Fruit fly (Drosophila melanogaster): Measurements from ENCODE around the gene CG18628.

Gene CG18628

DNA sequence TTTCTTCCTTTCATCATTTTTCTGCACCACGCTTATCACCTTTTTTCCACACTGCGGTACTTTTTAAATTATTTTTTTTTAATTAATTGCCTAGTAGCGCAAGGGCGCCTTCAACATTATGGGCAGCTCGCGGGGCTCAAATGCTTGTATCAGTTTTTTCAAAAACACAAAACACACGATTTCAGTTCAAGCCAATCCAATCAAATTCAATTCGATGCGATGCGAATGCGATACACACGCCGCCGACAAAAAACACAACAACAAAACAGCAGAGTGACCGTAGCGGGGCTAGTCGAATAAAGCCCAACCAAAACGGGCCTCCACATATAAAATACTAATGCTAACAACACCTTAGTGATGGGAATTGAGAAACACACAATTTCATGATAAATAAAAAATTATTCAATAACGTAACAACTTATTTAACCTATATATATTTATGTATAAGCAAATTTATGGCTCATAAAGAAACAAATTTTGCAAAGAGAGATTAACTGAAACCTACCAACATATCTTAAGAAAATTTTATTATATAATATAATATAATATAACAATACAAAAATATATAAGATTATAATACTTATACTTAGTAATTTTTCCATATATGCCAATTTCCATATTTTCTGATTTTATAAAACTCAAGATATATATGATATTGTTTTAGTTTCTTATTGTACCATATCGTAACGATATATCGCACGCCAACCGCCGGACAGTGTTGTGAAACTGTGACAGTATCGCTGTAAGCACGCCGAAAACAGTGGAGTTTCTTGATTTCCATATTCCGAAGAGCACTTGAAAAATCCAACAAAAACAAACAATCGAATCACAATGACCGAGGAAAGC is 21.4 kb downstream of the CG18628 start, which contains the start of the genes CG32066 and CG8003 (continued):
- TF ChIP-seq topi (GFP tag; optimal IDR thresholded peaks at IDR 0.05) (peak; percentile 43), OdsH (GFP tag; optimal IDR thresholded peaks at IDR 0.05) (peak; percentile 29), Hr38 (GFP tag; optimal IDR thresholded peaks at IDR 0.05) (no peak), eg (GFP tag; IDR thresholded peaks at IDR 0.05) (peak; percentile 49; the same call in 2 of the 3 replicates)

DNA sequence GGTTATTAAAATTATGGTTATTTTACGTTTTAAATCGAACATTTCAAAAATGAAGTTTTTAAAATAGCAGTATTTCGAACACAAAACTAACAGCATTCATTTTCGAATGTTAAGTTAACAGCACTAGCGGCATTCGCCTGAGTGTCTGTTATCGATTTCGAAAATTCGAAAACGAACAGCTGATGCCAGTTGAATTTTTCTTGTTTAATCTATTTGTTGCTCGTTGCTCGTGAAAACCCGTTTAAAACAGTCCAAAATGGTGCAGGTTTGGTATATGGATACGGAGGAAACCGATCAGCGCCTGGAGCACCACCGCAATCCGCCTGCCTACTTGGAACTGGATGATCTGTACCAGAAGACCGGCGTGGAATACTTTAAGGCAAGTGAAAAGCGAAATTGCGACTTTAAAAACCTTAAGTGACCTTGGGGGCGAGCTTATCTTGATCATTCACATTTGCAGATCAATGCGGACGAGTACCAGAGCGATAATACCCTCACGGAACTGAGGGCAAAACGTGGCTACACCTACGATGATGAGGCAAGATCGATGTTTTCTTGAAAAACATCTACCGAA is 23.7 kb downstream of the CG18628 start, which contains the start of gene Adi1:
Adi1 (plus strand) TSS at position 187 of the 574 bp plus-strand sequence.
- peak; percentile 97 for TF ChIP-seq svp (GFP tag)
- no peak for TF ChIP-seq CG31627 (GFP tag; optimal IDR thresholded peaks at IDR 0.05)

DNA sequence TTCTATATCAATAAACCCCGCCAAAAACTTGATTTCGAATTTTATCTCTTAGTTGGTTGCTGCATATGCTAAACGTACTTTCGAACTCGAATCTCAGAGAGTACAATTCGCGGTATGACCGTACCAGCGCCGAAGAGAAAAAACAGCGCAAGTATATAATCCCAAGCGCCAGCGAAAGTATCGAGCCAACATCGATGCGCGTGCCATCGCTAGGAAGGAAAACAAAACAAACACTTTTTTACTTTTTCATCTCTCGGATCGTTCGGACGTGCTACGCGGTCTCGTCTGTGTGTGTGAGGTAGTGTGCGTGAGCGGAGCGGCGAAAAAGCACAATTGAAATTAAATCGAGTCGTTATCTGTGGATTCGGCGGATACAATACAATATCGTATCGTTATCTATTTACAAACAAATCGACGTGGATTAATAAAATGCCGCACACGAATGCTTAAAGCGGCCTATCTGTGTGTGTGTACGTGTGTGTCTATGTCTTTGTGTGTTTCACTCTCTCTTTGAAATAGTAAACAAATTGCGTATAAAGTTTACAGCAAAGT is 25.0 kb downstream of the CG18628 start, which contains the start of gene simj:
simj (plus strand) TSS at position 229 of the 552 bp plus-strand sequence.
- TF ChIP-seq CG8119 (GFP tag; IDR thresholded peaks at IDR 0.05): peak; percentile 44; the same call in 2 of the 3 replicates
- TF ChIP-seq CG6163 (GFP tag; IDR thresholded peaks at IDR 0.05): peak; percentile 77
- peak; percentile 44; the same call in 1 of the 2 replicates for TF ChIP-seq Gug (GFP tag; IDR thresholded peaks at IDR 0.05)
- TF ChIP-seq ss (GFP tag; optimal IDR thresholded peaks at IDR 0.05): peak; percentile 53 to 66
- no peak for TF ChIP-seq CG11902 (GFP tag; optimal IDR thresholded peaks at IDR 0.05)
- TF ChIP-seq fkh (GFP tag; optimal IDR thresholded peaks at IDR 0.05): peak; percentile 96
- TF ChIP-seq acj6 (GFP tag; optimal IDR thresholded peaks at IDR 0.05): peak; percentile 10
- peak; percentile 34 for TF ChIP-seq OdsH (GFP tag; optimal IDR thresholded peaks at IDR 0.05)
- TF ChIP-seq CG3032 (tag; optimal IDR thresholded peaks at IDR 0.05): peak; percentile 22
- TF ChIP-seq spab (GFP tag; optimal IDR thresholded peaks at IDR 0.05): no peak
- TF ChIP-seq Eip78C (GFP tag): peak; percentile 86
- TF ChIP-seq vri (GFP tag; optimal IDR thresholded peaks at IDR 0.05): peak; percentile 60
- TF ChIP-seq CG3919 (GFP tag; optimal IDR thresholded peaks at IDR 0.05): peak; percentile 40
- peak; percentile 28 for TF ChIP-seq Smox (GFP tag; optimal IDR thresholded peaks at IDR 0.05)
- peak; percentile 71 for TF ChIP-seq CG6854 (GFP tag; optimal IDR thresholded peaks at IDR 0.05)
- peak; percentile 32 for TF ChIP-seq CG6276 (GFP tag; optimal IDR thresholded peaks at IDR 0.05)
- peak; percentile 60 for TF ChIP-seq fd85E (GFP tag; optimal IDR thresholded peaks at IDR 0.05)
- TF ChIP-seq Sox102F (GFP tag; optimal IDR thresholded peaks at IDR 0.05): peak; percentile 49
- TF ChIP-seq esn (GFP tag; optimal IDR thresholded peaks at IDR 0.05): peak; percentile 24
- peak; percentile 57; the same call in 1 of the 2 replicates for TF ChIP-seq CG15336 (GFP tag; IDR thresholded peaks at IDR 0.05)
- TF ChIP-seq cyc (GFP tag; optimal IDR thresholded peaks at IDR 0.05): no peak
- peak; percentile 23 for TF ChIP-seq CG7368 (GFP tag; optimal IDR thresholded peaks at IDR 0.05)
- no peak for TF ChIP-seq svp (GFP tag)
- TF ChIP-seq Hr4 (GFP tag; optimal IDR thresholded peaks at IDR 0.05): no peak
- peak; percentile 66 for TF ChIP-seq Sox14 (GFP tag; optimal IDR thresholded peaks at IDR 0.05)
- TF ChIP-seq CG8319 (GFP tag; optimal IDR thresholded peaks at IDR 0.05): no peak
- no peak for TF ChIP-seq Sox15 (GFP tag; optimal IDR thresholded peaks at IDR 0.05)
- peak; percentile 13 for TF ChIP-seq Blimp-1 (GFP tag; optimal IDR thresholded peaks at IDR 0.05)
- peak; percentile 17 for TF ChIP-seq CG34406 (GFP tag; optimal IDR thresholded peaks at IDR 0.05)
- no peak for TF ChIP-seq CG11294 (GFP tag; IDR thresholded peaks at IDR 0.05)
- TF ChIP-seq Eip75B (GFP tag; optimal IDR thresholded peaks at IDR 0.05): peak; percentile 48
- peak; percentile 23 for TF ChIP-seq pdm3 (GFP tag; optimal IDR thresholded peaks at IDR 0.05)
- TF ChIP-seq CG8632 (GFP tag; optimal IDR thresholded peaks at IDR 0.05): peak; percentile 13
- peak; percentile 36 for TF ChIP-seq Ets96B (tag; optimal IDR thresholded peaks at IDR 0.05)
- TF ChIP-seq net (GFP tag; optimal IDR thresholded peaks at IDR 0.05): peak; percentile 56
- TF ChIP-seq Hr39 (GFP tag; optimal IDR thresholded peaks at IDR 0.05): no peak
- no peak for TF ChIP-seq CG4318 (GFP tag; optimal IDR thresholded peaks at IDR 0.05)
- no peak for TF ChIP-seq Hr38 (GFP tag; optimal IDR thresholded peaks at IDR 0.05)
- TF ChIP-seq CG6792 (GFP tag; optimal IDR thresholded peaks at IDR 0.05): peak; percentile 17
- TF ChIP-seq fd59A (GFP tag; optimal IDR thresholded peaks at IDR 0.05): no peak
- no peak for TF ChIP-seq dac (GFP tag; optimal IDR thresholded peaks at IDR 0.05)
- peak; percentile 39 for TF ChIP-seq lz (GFP tag; optimal IDR thresholded peaks at IDR 0.05)
- no peak for TF ChIP-seq CG31627 (GFP tag; optimal IDR thresholded peaks at IDR 0.05)
